Worm (Caenorhabditis elegans): ENCODE results near the gene C18B2.3.

Gene C18B2.3

ce11 chrX:3650100-3650809, 48.6 kb downstream of the C18B2.3 start, which contains the start of the genes sax-1 and R11G1.2 (continued):
- peak in 2 of 3 experiments; percentile 35 to 43 for TF ChIP-seq dpl-1 (GFP tag; optimal IDR thresholded peaks at IDR 0.05)
- peak; percentile 58 to 59 for TF ChIP-seq lsy-2 (tag; optimal IDR thresholded peaks at IDR 0.05)
- TF ChIP-seq rnt-1 (tag; optimal IDR thresholded peaks at IDR 0.05) = peak; percentile 52
- peak; percentile 80 for TF ChIP-seq mep-1 (tag; optimal IDR thresholded peaks at IDR 0.05)
- peak; percentile 27 for TF ChIP-seq fkh-8 (tag; optimal IDR thresholded peaks at IDR 0.05)
- TF ChIP-seq dsc-1 (tag; optimal IDR thresholded peaks at IDR 0.05) = peak; percentile 27
- TF ChIP-seq elt-2 (tag; optimal IDR thresholded peaks at IDR 0.05) = peak; percentile 6
- TF ChIP-seq ama-1 (optimal IDR thresholded peaks at IDR 0.05) = no peak
- peak; percentile 30 for TF ChIP-seq unc-86 (tag; optimal IDR thresholded peaks at IDR 0.05)
- no peak for TF ChIP-seq elt-3 (tag; optimal IDR thresholded peaks at IDR 0.05)
- peak; percentile 62 for TF ChIP-seq nhr-20 (tag; optimal IDR thresholded peaks at IDR 0.05)
- peak; percentile 71 for TF ChIP-seq nhr-71 (tag; optimal IDR thresholded peaks at IDR 0.05)
- peak; percentile 24 for TF ChIP-seq lin-13 (GFP tag; optimal IDR thresholded peaks at IDR 0.05)
- peak; percentile 15; the same call in 1 of the 2 replicates for TF ChIP-seq ceh-88 (GFP tag; IDR thresholded peaks at IDR 0.05)
- TF ChIP-seq nhr-12 (tag; optimal IDR thresholded peaks at IDR 0.05) = no peak
- peak; percentile 67 for TF ChIP-seq nhr-47 (tag; optimal IDR thresholded peaks at IDR 0.05)
- TF ChIP-seq isw-1 (GFP tag; IDR thresholded peaks at IDR 0.05) = peak; percentile 5; the same call in 1 of the 2 replicates
- TF ChIP-seq fos-1 (tag; optimal IDR thresholded peaks at IDR 0.05) = no peak
- peak; percentile 27 for TF ChIP-seq irx-1 (tag; optimal IDR thresholded peaks at IDR 0.05)
- peak; percentile 78 for TF ChIP-seq lin-14 (GFP tag; optimal IDR thresholded peaks at IDR 0.05)
- TF ChIP-seq efl-1 (optimal IDR thresholded peaks at IDR 0.05) = peak; percentile 29 to 45
- TF ChIP-seq efl-1 (GFP tag; optimal IDR thresholded peaks at IDR 0.05 in 1 of 2) = peak; percentile 20 to 93
- TF ChIP-seq xbp-1 (tag; optimal IDR thresholded peaks at IDR 0.05) = peak; percentile 53
- TF ChIP-seq blmp-1 (tag; optimal IDR thresholded peaks at IDR 0.05) = peak; percentile 85
- peak; percentile 35 for TF ChIP-seq C16A3.4 (tag; optimal IDR thresholded peaks at IDR 0.05)
- no peak for TF ChIP-seq mab-9 (GFP tag; IDR thresholded peaks at IDR 0.05)
- no peak for TF ChIP-seq hlh-4 (tag; optimal IDR thresholded peaks at IDR 0.05)
- no peak for TF ChIP-seq zag-1 (tag; optimal IDR thresholded peaks at IDR 0.05)
- TF ChIP-seq nhr-237 (tag; optimal IDR thresholded peaks at IDR 0.05) = no peak
- peak; percentile 36 to 67 for TF ChIP-seq lin-35 (GFP tag; optimal IDR thresholded peaks at IDR 0.05)

All from whole organism, L1 larva.